Worm (Caenorhabditis elegans) whole organism, L4 larva: ENCODE data around the gene Y43F8B.1.

Experiments used
- F26F4.8 ChIP-seq: fragments of 200-800 bp; sonication (Bioruptor generic); conservative IDR thresholded peaks from 2 replicates; pipeline ENCODE4 v1.3.6; 2022; ENCODE audit warnings: missing genetic modification characterization, missing compliant biosample characterization
- F37D6.2 ChIP-seq: sonication (generic microtip); optimal IDR thresholded peaks from 2 replicates; lab custom pipeline; 2016; ENCODE audit warnings: mild to moderate bottlenecking, missing genetic modification characterization, missing compliant biosample characterization
- F44E2.7 ChIP-seq: fragments of 200-800 bp; sonication (Bioruptor generic); IDR thresholded peaks from 2 replicates; pipeline ENCODE4 v2.1.2; 2022; ENCODE audit warnings: missing genetic modification characterization, missing compliant biosample characterization
- F49E8.2 ChIP-seq: sonication (generic microtip); optimal IDR thresholded peaks from 2 replicates; lab custom pipeline; 2016; ENCODE audit warnings: missing compliant biosample characterization, mild to moderate bottlenecking, missing genetic modification characterization, borderline replicate concordance
- R02D3.7 ChIP-seq: fragments of 150-350 bp; sonication (generic microtip); optimal IDR thresholded peaks from 3 replicates; lab custom pipeline; 2014; ENCODE audit warnings: missing biosample characterization, missing genetic modification characterization
- T20F7.1 ChIP-seq: fragments of 200-800 bp; sonication (Bioruptor generic); optimal IDR thresholded peaks from 2 replicates; lab custom pipeline; 2018; ENCODE audit warnings: mild to moderate bottlenecking, missing genetic modification characterization, missing compliant biosample characterization
- Y105C5A.15 ChIP-seq: fragments of 200-800 bp; sonication (Bioruptor generic); IDR thresholded peaks from 2 replicates; pipeline ENCODE4 v1.3.6; 2022; ENCODE audit warnings: missing genetic modification characterization, missing compliant biosample characterization
- Y5F2A.4 ChIP-seq: fragments of 200-800 bp; sonication (Bioruptor generic); optimal IDR thresholded peaks from 2 replicates; lab custom pipeline; 2018; ENCODE audit warnings: mild to moderate bottlenecking, missing genetic modification characterization, missing compliant biosample characterization
- ZK546.5 ChIP-seq, 2 experiments: sonication (generic microtip); optimal IDR thresholded peaks; 2 replicates each; lab custom pipeline; 2017; ENCODE audit warnings: missing biosample characterization in 2 of 2, missing genetic modification characterization in 2 of 2
- aly-2 ChIP-seq: sonication (generic microtip); optimal IDR thresholded peaks from 2 replicates; lab custom pipeline; 2018; ENCODE audit warnings: missing biosample characterization, missing genetic modification characterization
- arid-1 ChIP-seq: fragments of 200-800 bp; sonication (Bioruptor generic); conservative IDR thresholded peaks from 2 replicates; pipeline ENCODE4 v1.3.6; 2022; ENCODE audit warnings: missing genetic modification reagents, missing genetic modification characterization, missing compliant biosample characterization
- attf-4 ChIP-seq: sonication (generic microtip); optimal IDR thresholded peaks from 3 replicates; lab custom pipeline; 2017; ENCODE audit warnings: missing biosample characterization, missing genetic modification characterization
- ceh-20 ChIP-seq: fragments of 200-800 bp; sonication (Bioruptor generic); IDR thresholded peaks from 2 replicates; pipeline ENCODE4 v1.3.6; 2022; ENCODE audit warnings: missing genetic modification reagents, missing genetic modification characterization, missing compliant biosample characterization
- ceh-32 ChIP-seq: sonication (generic microtip); optimal IDR thresholded peaks from 2 replicates; lab custom pipeline; 2016; ENCODE audit warnings: mild to moderate bottlenecking, missing genetic modification characterization, missing compliant biosample characterization; ENCODE audit not compliant: poor library complexity
- ceh-62 ChIP-seq: sonication (generic microtip); optimal IDR thresholded peaks from 2 replicates; lab custom pipeline; 2017; ENCODE audit warnings: missing biosample characterization, missing genetic modification characterization
- ceh-82 ChIP-seq: sonication (generic microtip); optimal IDR thresholded peaks from 2 replicates; lab custom pipeline; 2017; ENCODE audit warnings: missing biosample characterization, missing genetic modification characterization
- ces-1 ChIP-seq: fragments of 150-350 bp; sonication (generic microtip); optimal IDR thresholded peaks from 4 replicates; lab custom pipeline; 2014; ENCODE audit warnings: missing biosample characterization, missing genetic modification reagents, missing genetic modification characterization
- cey-2 ChIP-seq: sonication (generic microtip); optimal IDR thresholded peaks from 3 replicates; lab custom pipeline; 2017; ENCODE audit warnings: missing genetic modification characterization, mild to moderate bottlenecking, missing compliant biosample characterization, antibody characterized with exemption, borderline replicate concordance; ENCODE audit not compliant: insufficient read depth
- ctbp-1 ChIP-seq: fragments of 200-800 bp; sonication (Bioruptor generic); IDR thresholded peaks from 2 replicates; pipeline ENCODE4 v1.3.6; 2022; ENCODE audit warnings: missing genetic modification reagents, missing genetic modification characterization, missing compliant biosample characterization
- daf-12 ChIP-seq: fragments of 150-350 bp; optimal IDR thresholded peaks from 2 replicates; lab custom pipeline; 2014; ENCODE audit warnings: missing biosample characterization, missing genetic modification reagents, missing genetic modification characterization
- dmd-9 ChIP-seq: fragments of 200-800 bp; sonication (Bioruptor generic); IDR thresholded peaks from 2 replicates; pipeline ENCODE4 v1.3.6; 2022; ENCODE audit warnings: missing genetic modification reagents, missing genetic modification characterization, missing compliant biosample characterization
- duxl-1 ChIP-seq: sonication (generic microtip); optimal IDR thresholded peaks from 2 replicates; lab custom pipeline; 2016; ENCODE audit warnings: mild to moderate bottlenecking, missing genetic modification characterization, moderate library complexity, missing compliant biosample characterization; ENCODE audit not compliant: poor library complexity
- egl-27 ChIP-seq: sonication (generic microtip); optimal IDR thresholded peaks from 3 replicates; lab custom pipeline; 2017; ENCODE audit warnings: missing biosample characterization, missing genetic modification reagents, missing genetic modification characterization
- egl-43 ChIP-seq: fragments of 200-800 bp; sonication (Bioruptor generic); IDR thresholded peaks from 2 replicates; pipeline ENCODE4 v1.3.6; 2022; ENCODE audit warnings: missing genetic modification reagents, missing genetic modification characterization, missing compliant biosample characterization
- gei-8 ChIP-seq: fragments of 200-800 bp; sonication (Bioruptor generic); optimal IDR thresholded peaks from 2 replicates; lab custom pipeline; 2018; ENCODE audit warnings: mild to moderate bottlenecking, missing genetic modification characterization, missing compliant biosample characterization
- hif-1 ChIP-seq, 2 experiments: sonication (generic microtip); optimal IDR thresholded peaks; 2 replicates each; lab custom pipeline; 2016 to 2017; ENCODE audit warnings: missing compliant biosample characterization in 2 of 2, missing genetic modification characterization in 2 of 2, missing genetic modification reagents in 2 of 2, missing genotype in 2 of 2, mild to moderate bottlenecking in 1 of 2
- hmg-1.1 ChIP-seq: fragments of 200-800 bp; sonication (Bioruptor generic); IDR thresholded peaks from 2 replicates; pipeline ENCODE4 v1.3.6; 2022; ENCODE audit warnings: missing genetic modification reagents, missing genetic modification characterization, missing compliant biosample characterization
- jun-1 ChIP-seq: fragments of 150-350 bp; optimal IDR thresholded peaks from 2 replicates; lab custom pipeline; 2014; ENCODE audit warnings: missing biosample characterization, missing genetic modification reagents, missing genetic modification characterization
- lim-7 ChIP-seq: fragments of 200-800 bp; sonication (Bioruptor generic); IDR thresholded peaks from 2 replicates; pipeline ENCODE4 v1.3.6; 2022; ENCODE audit warnings: missing genetic modification characterization, missing compliant biosample characterization
- lin-1 ChIP-seq: fragments of 200-800 bp; sonication (Bioruptor generic); IDR thresholded peaks from 2 replicates; pipeline ENCODE4 v1.3.6; 2022; ENCODE audit warnings: missing genetic modification reagents, missing genetic modification characterization, missing compliant biosample characterization
- lin-15B ChIP-seq: fragments of 150-350 bp; sonication (generic microtip); optimal IDR thresholded peaks from 3 replicates; lab custom pipeline; 2014; ENCODE audit warnings: missing biosample characterization, missing genetic modification characterization
- lir-3 ChIP-seq: sonication (generic microtip); optimal IDR thresholded peaks from 2 replicates; lab custom pipeline; 2016; ENCODE audit warnings: mild to moderate bottlenecking, missing genetic modification characterization, missing compliant biosample characterization
- mdt-29 ChIP-seq: fragments of 200-800 bp; sonication (Bioruptor generic); IDR thresholded peaks from 2 replicates; pipeline ENCODE4 v1.3.6; 2022; ENCODE audit warnings: missing genetic modification reagents, missing genetic modification characterization, missing compliant biosample characterization
- mxl-2 ChIP-seq: fragments of 200-800 bp; sonication (Bioruptor generic); conservative IDR thresholded peaks from 2 replicates; pipeline ENCODE4 v1.3.6; 2022; ENCODE audit warnings: missing genetic modification reagents, missing genetic modification characterization, missing compliant biosample characterization
- nhr-10 ChIP-seq: fragments of 150-350 bp; optimal IDR thresholded peaks from 2 replicates; lab custom pipeline; 2014; ENCODE audit warnings: missing biosample characterization, missing genetic modification characterization
- nhr-102 ChIP-seq: sonication (generic microtip); optimal IDR thresholded peaks from 2 replicates; lab custom pipeline; 2016; ENCODE audit warnings: mild to moderate bottlenecking, missing genetic modification characterization, moderate library complexity, missing compliant biosample characterization
- nhr-11 ChIP-seq: fragments of 150-350 bp; optimal IDR thresholded peaks from 2 replicates; lab custom pipeline; 2014; ENCODE audit warnings: missing biosample characterization, missing genetic modification characterization
- nhr-111 ChIP-seq: fragments of 200-800 bp; sonication (Bioruptor generic); optimal IDR thresholded peaks from 2 replicates; lab custom pipeline; 2018; ENCODE audit warnings: mild to moderate bottlenecking, missing genetic modification characterization, missing compliant biosample characterization
- nhr-25 ChIP-seq: sonication (generic microtip); optimal IDR thresholded peaks from 2 replicates; lab custom pipeline; 2017; ENCODE audit warnings: missing genetic modification characterization, mild to moderate bottlenecking, missing compliant biosample characterization, antibody characterized with exemption, moderate library complexity, borderline replicate concordance; ENCODE audit not compliant: insufficient read depth
- nhr-28 ChIP-seq: fragments of 150-350 bp; optimal IDR thresholded peaks from 2 replicates; lab custom pipeline; 2014; ENCODE audit warnings: missing biosample characterization, missing genetic modification characterization
- nhr-48 ChIP-seq: sonication (generic microtip); optimal IDR thresholded peaks from 2 replicates; lab custom pipeline; 2016; ENCODE audit warnings: mild to moderate bottlenecking, missing genetic modification characterization, missing compliant biosample characterization
- nhr-77 ChIP-seq: fragments of 150-350 bp; optimal IDR thresholded peaks from 2 replicates; lab custom pipeline; 2014; ENCODE audit warnings: missing biosample characterization, missing genetic modification characterization
- saeg-2 ChIP-seq: fragments of 200-800 bp; sonication (Bioruptor generic); IDR thresholded peaks from 2 replicates; pipeline ENCODE4 v1.3.6; 2022; ENCODE audit warnings: missing genetic modification reagents, missing genetic modification characterization, missing compliant biosample characterization
- sdz-12 ChIP-seq: fragments of 200-800 bp; sonication (Bioruptor generic); optimal IDR thresholded peaks from 2 replicates; lab custom pipeline; 2018; ENCODE audit warnings: mild to moderate bottlenecking, missing genetic modification characterization, missing compliant biosample characterization
- skn-1 ChIP-seq: fragments of 150-350 bp; optimal IDR thresholded peaks from 2 replicates; lab custom pipeline; 2014; ENCODE audit warnings: missing biosample characterization, missing genetic modification characterization
- snpc-4 ChIP-seq: fragments of 150-350 bp; optimal IDR thresholded peaks from 2 replicates; lab custom pipeline; 2014; ENCODE audit warnings: missing biosample characterization, missing genetic modification characterization
- tra-1 ChIP-seq: fragments of 200-800 bp; sonication (Bioruptor generic); IDR thresholded peaks from 2 replicates; pipeline ENCODE4 v1.3.6; 2022; ENCODE audit warnings: missing genetic modification reagents, missing genetic modification characterization, missing compliant biosample characterization
- unc-130 ChIP-seq: sonication (generic microtip); optimal IDR thresholded peaks from 2 replicates; lab custom pipeline; 2016; ENCODE audit warnings: missing genetic modification reagents, missing genetic modification characterization, missing compliant biosample characterization
- unc-39 ChIP-seq: sonication (generic microtip); optimal IDR thresholded peaks from 2 replicates; lab custom pipeline; 2017; ENCODE audit warnings: missing biosample characterization, missing genetic modification characterization
- zfp-2 ChIP-seq: sonication (generic microtip); optimal IDR thresholded peaks from 2 replicates; lab custom pipeline; 2016; ENCODE audit warnings: mild to moderate bottlenecking, missing genetic modification characterization, missing compliant biosample characterization
- zfp-3 ChIP-seq: fragments of 200-800 bp; sonication (Bioruptor generic); conservative IDR thresholded peaks from 2 replicates; pipeline ENCODE4 v1.3.6; 2022; ENCODE audit warnings: missing genetic modification reagents, missing genetic modification characterization, missing compliant biosample characterization
- zip-2 ChIP-seq: fragments of 150-350 bp; optimal IDR thresholded peaks from 2 replicates; lab custom pipeline; 2014; ENCODE audit warnings: missing biosample characterization, missing genetic modification characterization

Gene Y43F8B.1

DNA sequence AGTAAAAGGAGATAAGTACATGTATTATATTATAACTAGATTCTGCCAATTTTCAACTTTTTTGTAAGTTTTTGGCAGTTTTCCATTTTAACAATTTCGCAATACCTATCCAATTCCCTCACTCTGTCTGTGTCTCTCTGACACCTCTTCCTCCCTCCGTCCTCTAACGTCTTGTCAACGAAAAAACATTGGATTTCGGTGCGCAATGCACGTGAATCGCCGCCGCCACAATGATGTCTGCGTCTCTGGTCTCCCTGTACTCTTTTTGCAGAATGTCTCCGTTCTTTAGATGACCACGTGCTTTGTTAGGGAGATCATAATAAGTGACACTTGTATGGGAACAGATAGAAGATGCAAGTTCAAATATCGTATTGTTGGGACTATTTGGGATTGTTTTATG, 16.8 kb downstream of the Y43F8B.1 start (continued):
- TF ChIP-seq nhr-48 (tag; lab: Kevin White, UChicago) = peak; percentile 99
- TF ChIP-seq ceh-62 (tag; lab: Kevin White, UChicago) = no peak
- TF ChIP-seq zfp-3 (GFP tag; lab: Robert Waterston, UW) = no peak
- no peak for TF ChIP-seq R02D3.7 (tag; lab: Kevin White, UChicago)
- TF ChIP-seq nhr-111 (GFP tag; lab: Kevin White, UChicago) = no peak
- no peak for TF ChIP-seq Y5F2A.4 (GFP tag; lab: Kevin White, UChicago)
- no peak for TF ChIP-seq lir-3
- peak; percentile 90 for TF ChIP-seq nhr-77 (tag; lab: Kevin White, UChicago)
- TF ChIP-seq arid-1 (GFP tag; lab: Robert Waterston, UW) = no peak
- peak; percentile 87 for TF ChIP-seq unc-39 (tag; lab: Kevin White, UChicago)
- TF ChIP-seq hmg-1.1 (GFP tag; lab: Robert Waterston, UW) = peak; percentile 86
- peak; percentile 93 for TF ChIP-seq tra-1 (GFP tag; lab: Robert Waterston, UW)
- peak; percentile 60 for TF ChIP-seq egl-27
- TF ChIP-seq snpc-4 (tag; lab: Kevin White, UChicago) = no peak
- TF ChIP-seq jun-1 = peak; percentile 37
- peak; percentile 75 for TF ChIP-seq T20F7.1 (GFP tag; lab: Kevin White, UChicago)
- TF ChIP-seq sdz-12 (GFP tag; lab: Kevin White, UChicago) = no peak
- peak; percentile 97 for TF ChIP-seq gei-8 (GFP tag; lab: Kevin White, UChicago)
- TF ChIP-seq Y105C5A.15 (GFP tag; lab: Robert Waterston, UW) = no peak
- TF ChIP-seq ctbp-1 = 0 out of 2 replicates have a peak, but pooled peaks have one; percentile 54
- TF ChIP-seq lim-7 (GFP tag; lab: Robert Waterston, UW) = no peak
- TF ChIP-seq nhr-25 = peak; percentile 95
- TF ChIP-seq egl-43 = no peak
- TF ChIP-seq zip-2 (tag; lab: Kevin White, UChicago) = peak; percentile 51
- peak; percentile 96 for TF ChIP-seq ceh-20 (GFP tag; lab: Robert Waterston, UW)
- TF ChIP-seq ceh-32 (tag; lab: Kevin White, UChicago) = no peak
- TF ChIP-seq nhr-28 (tag; lab: Kevin White, UChicago) = peak; percentile 94
- TF ChIP-seq saeg-2 (GFP tag; lab: Robert Waterston, UW) = peak; percentile 96
- TF ChIP-seq lin-1 = peak; percentile 85
- peak; percentile 71 for TF ChIP-seq F37D6.2 (tag; lab: Kevin White, UChicago)
- no peak for TF ChIP-seq ZK546.5 (tag; optimal IDR thresholded peaks at IDR 0.05; lab: Kevin White, UChicago)
- TF ChIP-seq skn-1 = no peak
- TF ChIP-seq duxl-1 (tag; lab: Kevin White, UChicago) = peak; percentile 73
- no peak for TF ChIP-seq ces-1 (GFP tag; lab: Kevin White, UChicago)
- TF ChIP-seq F49E8.2 (tag; lab: Kevin White, UChicago) = no peak
- peak; percentile 84 for TF ChIP-seq mdt-29
- peak; percentile 96 for TF ChIP-seq nhr-102 (tag; lab: Kevin White, UChicago)
- no peak for TF ChIP-seq F44E2.7 (GFP tag; lab: Robert Waterston, UW)
- TF ChIP-seq cey-2 (tag; lab: Kevin White, UChicago) = peak; percentile 93
- no peak for TF ChIP-seq unc-130 (GFP tag; lab: Kevin White, UChicago)
- no peak for TF ChIP-seq ceh-82 (tag; lab: Kevin White, UChicago)
- TF ChIP-seq nhr-11 (tag; lab: Kevin White, UChicago) = peak; percentile 97
- no peak for TF ChIP-seq aly-2
- TF ChIP-seq daf-12 = no peak
- TF ChIP-seq dmd-9 (GFP tag; lab: Robert Waterston, UW) = no peak
- no peak for TF ChIP-seq lin-15B (tag; lab: Kevin White, UChicago)
- no peak for TF ChIP-seq attf-4
- peak; percentile 3 to 89 for TF ChIP-seq hif-1 (tag; optimal IDR thresholded peaks at IDR 0.05; lab: Kevin White, UChicago)
- peak; percentile 20 for TF ChIP-seq zfp-2 (tag; lab: Kevin White, UChicago)
- no peak for TF ChIP-seq F26F4.8 (GFP tag; lab: Robert Waterston, UW)
- peak; percentile 47 for TF ChIP-seq nhr-10 (tag; lab: Kevin White, UChicago)
- peak; percentile 99 for TF ChIP-seq mxl-2
